Fruit fly (Drosophila melanogaster) whole organism, wandering third instar larva: ENCODE results near the gene CG43218.

ENCODE experiments used
- Abd-B ChIP-seq: fragments of >200 bp; optimal IDR thresholded peaks from 2 replicates; lab custom pipeline; 2017; ENCODE audit warnings: missing biosample characterization, missing genetic modification characterization
- CG32264 ChIP-seq: fragments of 200-800 bp; sonication (Bioruptor generic); optimal IDR thresholded peaks from 2 replicates; lab custom pipeline; 2016; ENCODE audit warnings: missing biosample characterization, missing genetic modification characterization
- CG9705 ChIP-seq: fragments of 200-800 bp; sonication (Bioruptor generic); optimal IDR thresholded peaks from 2 replicates; lab custom pipeline; 2018; ENCODE audit warnings: missing biosample characterization, mild to moderate bottlenecking, missing genetic modification characterization
- CrebA ChIP-seq: fragments of 200-800 bp; sonication (Bioruptor generic); optimal IDR thresholded peaks from 2 replicates; lab custom pipeline; 2016; ENCODE audit warnings: missing biosample characterization, mild to moderate bottlenecking, missing genetic modification characterization, borderline replicate concordance
- Dfd ChIP-seq: fragments of >200 bp; optimal IDR thresholded peaks from 2 replicates; lab custom pipeline; 2017; ENCODE audit warnings: missing biosample characterization, missing genetic modification characterization
- Dif ChIP-seq: fragments of 200-275, 200-300 bp; sonication (Bioruptor generic); optimal IDR thresholded peaks from 2 replicates; lab custom pipeline; 2018; ENCODE audit warnings: missing biosample characterization, missing genetic modification characterization; ENCODE audit not compliant: partially characterized antibody
- GATAd ChIP-seq: sonication (Bioruptor generic); optimal IDR thresholded peaks from 2 replicates; lab custom pipeline; 2016; ENCODE audit warnings: missing biosample characterization, missing genetic modification characterization
- HLH106 ChIP-seq: fragments of 200-800 bp; optimal IDR thresholded peaks from 3 replicates; lab custom pipeline; 2019; ENCODE audit warnings: missing biosample characterization, mild to moderate bottlenecking, missing genetic modification characterization, moderate library complexity
- Hnf4 ChIP-seq: fragments of 200-800 bp; sonication (Bioruptor generic); optimal IDR thresholded peaks from 2 replicates; lab custom pipeline; 2016; ENCODE audit warnings: missing biosample characterization, mild to moderate bottlenecking, missing genetic modification characterization
- Hr78 ChIP-seq: fragments of >200 bp; optimal IDR thresholded peaks from 2 replicates; lab custom pipeline; 2017; ENCODE audit warnings: missing biosample characterization, missing genetic modification characterization
- Hr83 ChIP-seq: fragments of 200-300 bp; sonication (Bioruptor generic); optimal IDR thresholded peaks from 2 replicates; lab custom pipeline; 2016; ENCODE audit warnings: missing biosample characterization, mild to moderate bottlenecking, missing genetic modification characterization, moderate library complexity; ENCODE audit not compliant: poor library complexity, severe bottlenecking
- Jra ChIP-seq: sonication (Bioruptor generic); optimal IDR thresholded peaks from 2 replicates; lab custom pipeline; 2016; ENCODE audit warnings: missing biosample characterization, missing genetic modification characterization
- Mio ChIP-seq: sonication (Bioruptor generic); optimal IDR thresholded peaks from 2 replicates; lab custom pipeline; 2016; ENCODE audit warnings: missing biosample characterization, missing genetic modification characterization
- Myc ChIP-seq: fragments of >200 bp; optimal IDR thresholded peaks from 2 replicates; lab custom pipeline; 2017
- N ChIP-seq: fragments of >200 bp; optimal IDR thresholded peaks from 2 replicates; lab custom pipeline; 2018; ENCODE audit warnings: missing biosample characterization, missing external identifiers, missing genetic modification characterization
- OdsH ChIP-seq: fragments of 200-800 bp; sonication (Bioruptor generic); optimal IDR thresholded peaks from 2 replicates; lab custom pipeline; 2016; ENCODE audit warnings: missing biosample characterization, mild to moderate bottlenecking, missing genetic modification characterization
- Rel ChIP-seq, 2 experiments: fragments of 200-800 bp; sonication (Bioruptor generic) in 1 of 2; optimal IDR thresholded peaks; 2 replicates in 1 of 2; 3 replicates in 1 of 2; lab custom pipeline; 2016 to 2019; ENCODE audit warnings: mild to moderate bottlenecking in 2 of 2, missing biosample characterization in 2 of 2, missing genetic modification characterization in 2 of 2, moderate library complexity in 1 of 2
- Sp1 ChIP-seq: fragments of 200-800 bp; sonication (Bioruptor generic); optimal IDR thresholded peaks from 3 replicates; lab custom pipeline; 2019; ENCODE audit warnings: missing biosample characterization, mild to moderate bottlenecking, missing genetic modification characterization, moderate library complexity
- Vsx2 ChIP-seq: fragments of 200-300, 225-300 bp; sonication (Bioruptor generic); optimal IDR thresholded peaks from 2 replicates; lab custom pipeline; 2018; ENCODE audit warnings: missing biosample characterization, missing genetic modification characterization; ENCODE audit not compliant: partially characterized antibody
- br ChIP-seq: fragments of 200-800 bp; sonication (Bioruptor generic); optimal IDR thresholded peaks from 2 replicates; lab custom pipeline; 2016; ENCODE audit warnings: missing biosample characterization, missing genetic modification characterization
- brk ChIP-seq: fragments of 200-800 bp; sonication (Bioruptor generic); optimal IDR thresholded peaks from 2 replicates; lab custom pipeline; 2016; ENCODE audit warnings: missing biosample characterization, mild to moderate bottlenecking, missing genetic modification characterization
- dl ChIP-seq, 2 experiments: fragments of 175-275, 200-275 bp in 1 of 2; fragments of 200-275 bp in 1 of 2; sonication (Bioruptor generic); optimal IDR thresholded peaks; lab custom pipeline; 2018; ENCODE audit warnings: mild to moderate bottlenecking in 2 of 2, missing biosample characterization in 2 of 2, missing genetic modification characterization in 2 of 2, moderate library complexity in 2 of 2; ENCODE audit not compliant: partially characterized antibody in 2 of 2, insufficient read depth in 1 of 2
- dmrt93B ChIP-seq: fragments of 200-800 bp; sonication (Bioruptor generic); optimal IDR thresholded peaks from 2 replicates; lab custom pipeline; 2018; ENCODE audit warnings: missing biosample characterization, mild to moderate bottlenecking, missing genetic modification characterization
- dsf ChIP-seq: sonication (Bioruptor generic); optimal IDR thresholded peaks from 2 replicates; lab custom pipeline; 2016; ENCODE audit warnings: missing biosample characterization, missing genetic modification characterization, borderline replicate concordance
- ey ChIP-seq: fragments of 200-800 bp; sonication (Bioruptor generic); optimal IDR thresholded peaks from 2 replicates; lab custom pipeline; 2016; ENCODE audit warnings: missing biosample characterization, missing genetic modification characterization
- foxo ChIP-seq, 2 experiments: fragments of 200-800 bp; sonication (Bioruptor generic); optimal IDR thresholded peaks; 2 replicates in 1 of 2; 3 replicates in 1 of 2; lab custom pipeline; 2016 to 2017; ENCODE audit warnings: missing biosample characterization in 2 of 2, missing genetic modification characterization in 2 of 2
- fru ChIP-seq: fragments of 200-800 bp; sonication (Bioruptor generic); optimal IDR thresholded peaks from 3 replicates; lab custom pipeline; 2016; ENCODE audit warnings: missing biosample characterization, mild to moderate bottlenecking, missing genetic modification characterization
- h ChIP-seq: fragments of 200-800 bp; sonication (Bioruptor generic); optimal IDR thresholded peaks from 3 replicates; lab custom pipeline; 2016; ENCODE audit warnings: missing biosample characterization, mild to moderate bottlenecking, missing genetic modification characterization
- jim ChIP-seq: fragments of 175-275, 200-325 bp; sonication (Bioruptor generic); optimal IDR thresholded peaks from 2 replicates; lab custom pipeline; 2016; ENCODE audit warnings: missing biosample characterization, mild to moderate bottlenecking, missing genetic modification characterization
- lola ChIP-seq: fragments of >200 bp; optimal IDR thresholded peaks from 2 replicates; lab custom pipeline; 2017; ENCODE audit warnings: missing biosample characterization, missing genetic modification characterization
- pan ChIP-seq: fragments of >200 bp; optimal IDR thresholded peaks from 2 replicates; lab custom pipeline; 2017
- psq ChIP-seq: fragments of 200-800 bp; sonication (Bioruptor generic); optimal IDR thresholded peaks from 3 replicates; lab custom pipeline; 2017; ENCODE audit warnings: missing biosample characterization, mild to moderate bottlenecking, missing genetic modification characterization, moderate library complexity
- rgr ChIP-seq: fragments of 200-800 bp; sonication (Bioruptor generic); optimal IDR thresholded peaks from 3 replicates; lab custom pipeline; 2016; ENCODE audit warnings: missing biosample characterization, mild to moderate bottlenecking, missing genetic modification characterization
- sage ChIP-seq: fragments of 200-800 bp; sonication (Bioruptor generic); optimal IDR thresholded peaks from 2 replicates; lab custom pipeline; 2016; ENCODE audit warnings: missing biosample characterization, mild to moderate bottlenecking, missing genetic modification characterization
- sv ChIP-seq: fragments of 200-800 bp; sonication (Bioruptor generic); optimal IDR thresholded peaks from 3 replicates; lab custom pipeline; 2016; ENCODE audit warnings: missing biosample characterization, missing genetic modification characterization
- tai ChIP-seq: sonication (Bioruptor generic); optimal IDR thresholded peaks from 2 replicates; lab custom pipeline; 2016; ENCODE audit warnings: missing biosample characterization, missing genetic modification characterization
- usp ChIP-seq: fragments of >200 bp; optimal IDR thresholded peaks from 2 replicates; lab custom pipeline; 2017; ENCODE audit warnings: missing biosample characterization, missing genetic modification characterization
- woc ChIP-seq: sonication (Bioruptor generic); optimal IDR thresholded peaks from 2 replicates; lab custom pipeline; 2016; ENCODE audit warnings: missing biosample characterization, mild to moderate bottlenecking, missing genetic modification characterization

CG43218 gene

DNA sequence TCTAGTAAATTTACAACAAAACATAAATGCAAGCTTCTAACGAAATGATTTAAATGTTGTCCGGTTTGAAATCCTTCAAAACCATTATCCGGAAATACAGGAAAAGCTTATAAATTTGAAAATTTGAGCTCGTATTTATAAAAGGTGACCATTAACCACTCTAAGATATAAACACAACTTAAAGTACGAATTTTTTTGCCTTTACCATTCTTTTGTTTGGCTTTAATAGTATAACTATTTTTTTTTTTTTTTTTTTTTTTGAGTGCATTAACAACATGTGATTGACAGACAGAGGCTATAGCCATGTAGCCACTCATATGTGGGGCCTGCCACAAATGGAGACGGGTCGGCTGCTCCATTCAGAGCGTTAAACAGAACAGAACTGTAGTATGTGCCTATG lies 14.4 kb upstream of the CG43218 start:
- TF ChIP-seq OdsH (GFP tag; lab: Kevin White, UChicago): no peak

DNA sequence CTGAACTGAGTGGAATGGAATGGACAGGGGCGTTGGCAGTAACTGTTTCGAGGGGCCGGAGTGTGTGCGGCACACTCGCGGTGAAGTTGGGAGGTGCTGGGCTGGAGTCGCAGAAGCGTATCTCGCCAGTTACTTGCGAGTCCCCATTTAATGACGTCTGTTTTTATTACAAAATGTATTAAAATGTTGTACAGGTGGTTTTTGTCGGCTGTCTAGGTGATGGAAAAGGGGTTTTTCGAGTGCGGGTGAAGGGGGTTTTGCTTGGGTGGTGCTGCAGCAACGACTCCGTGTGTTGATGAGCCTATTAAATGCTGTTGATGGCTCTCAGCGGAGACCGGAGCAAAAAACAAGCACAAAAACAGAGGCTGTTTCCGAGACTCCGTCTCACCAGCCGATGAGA lies 6.4 kb upstream of the CG43218 start:
- TF ChIP-seq pan (no peak), Myc (no peak), br (peak; percentile 64), CG9705 (GFP tag; lab: Kevin White, UChicago) (no peak), Rel (GFP tag; optimal IDR thresholded peaks at IDR 0.05; lab: Kevin White, UChicago) (no peak), Rel (tag; optimal IDR thresholded peaks at IDR 0.05; lab: Kevin White, UChicago) (no peak), usp (no peak), foxo (GFP tag; optimal IDR thresholded peaks at IDR 0.05; lab: Kevin White, UChicago) (peak in 1 of 2 experiments; percentile 57), dmrt93B (GFP tag; lab: Kevin White, UChicago) (peak; percentile 10), Sp1 (GFP tag; lab: Kevin White, UChicago) (peak; percentile 24), h (peak; percentile 61), brk (GFP tag; lab: Kevin White, UChicago) (no peak), Hnf4 (GFP tag; lab: Kevin White, UChicago) (peak; percentile 21), CG32264 (GFP tag; lab: Kevin White, UChicago) (no peak), Dfd (GFP tag; lab: Kevin White, UChicago) (no peak), Hr78 (GFP tag; lab: Kevin White, UChicago) (no peak), tai (GFP tag; lab: Kevin White, UChicago) (no peak), Hr83 (GFP tag; lab: Kevin White, UChicago) (no peak), CrebA (GFP tag; lab: Kevin White, UChicago) (no peak), dl (GFP tag; optimal IDR thresholded peaks at IDR 0.05; lab: Kevin White, UChicago; ENCODE audit: insufficient read depth in 1 of 2, partially characterized antibody in 2 of 2) (no peak), Dif (GFP tag; lab: Kevin White, UChicago) (no peak), GATAd (GFP tag; lab: Kevin White, UChicago) (no peak), fru (GFP tag; lab: Kevin White, UChicago) (peak; percentile 70), Vsx2 (GFP tag; lab: Kevin White, UChicago) (no peak), N (GFP tag; lab: Kevin White, UChicago) (no peak), HLH106 (peak; percentile 37), rgr (peak; percentile 51), Jra (GFP tag; lab: Kevin White, UChicago) (no peak), sv (GFP tag; lab: Kevin White, UChicago) (no peak), dsf (GFP tag; lab: Kevin White, UChicago) (no peak), sage (no peak), lola (GFP tag; lab: Kevin White, UChicago) (no peak), OdsH (GFP tag; lab: Kevin White, UChicago) (peak; percentile 40), psq (peak; percentile 33), Abd-B (GFP tag; lab: Kevin White, UChicago) (no peak), Mio (GFP tag; lab: Kevin White, UChicago) (no peak), ey (peak; percentile 49), woc (GFP tag; lab: Kevin White, UChicago) (peak; percentile 41), jim (GFP tag; lab: Kevin White, UChicago) (no peak)

DNA sequence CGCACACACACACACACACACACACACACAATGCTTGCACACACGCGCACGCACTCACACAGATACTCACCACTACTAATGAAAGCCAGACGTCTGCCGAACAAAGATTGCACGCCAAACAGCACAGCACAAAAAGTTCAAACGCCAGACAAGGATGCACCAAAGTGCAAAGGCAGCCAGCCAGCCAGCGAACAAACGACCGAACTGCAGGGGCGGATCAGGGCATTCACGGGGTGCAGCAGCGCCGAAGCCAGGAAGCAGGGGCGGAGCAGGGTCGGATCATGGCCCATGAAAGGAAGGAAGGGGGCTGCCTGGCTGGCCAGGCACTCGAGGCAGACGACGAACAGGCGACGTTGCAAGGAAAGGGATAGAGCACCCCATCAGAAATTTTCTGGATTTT lies 5.3 kb upstream of the CG43218 start:
- peak; percentile 24 for TF ChIP-seq Rel (GFP tag; optimal IDR thresholded peaks at IDR 0.05; lab: Kevin White, UChicago)
- no peak for TF ChIP-seq Rel (tag; optimal IDR thresholded peaks at IDR 0.05; lab: Kevin White, UChicago)
- TF ChIP-seq foxo (GFP tag; optimal IDR thresholded peaks at IDR 0.05; lab: Kevin White, UChicago): no peak
- TF ChIP-seq OdsH (GFP tag; lab: Kevin White, UChicago): no peak
- TF ChIP-seq Hnf4 (GFP tag; lab: Kevin White, UChicago): peak; percentile 44
- no peak for TF ChIP-seq dmrt93B (GFP tag; lab: Kevin White, UChicago)
- TF ChIP-seq Dfd (GFP tag; lab: Kevin White, UChicago): peak; percentile 47
- no peak for TF ChIP-seq CG32264 (GFP tag; lab: Kevin White, UChicago)
- TF ChIP-seq woc (GFP tag; lab: Kevin White, UChicago): peak; percentile 77
- no peak for TF ChIP-seq sv (GFP tag; lab: Kevin White, UChicago)
- TF ChIP-seq HLH106: no peak
- peak; percentile 88 for TF ChIP-seq Dif (GFP tag; lab: Kevin White, UChicago)
- TF ChIP-seq fru (GFP tag; lab: Kevin White, UChicago): peak; percentile 19
- TF ChIP-seq Jra (GFP tag; lab: Kevin White, UChicago): no peak
- TF ChIP-seq psq: peak; percentile 12
- TF ChIP-seq Vsx2 (GFP tag; lab: Kevin White, UChicago): peak; percentile 31
- TF ChIP-seq dl (GFP tag; optimal IDR thresholded peaks at IDR 0.05; lab: Kevin White, UChicago; ENCODE audit: insufficient read depth in 1 of 2, partially characterized antibody in 2 of 2): peak in 1 of 2 experiments; percentile 43
- TF ChIP-seq CG9705 (GFP tag; lab: Kevin White, UChicago): peak; percentile 10
- TF ChIP-seq br: peak; percentile 57
- TF ChIP-seq jim (GFP tag; lab: Kevin White, UChicago): peak; percentile 5
- TF ChIP-seq Mio (GFP tag; lab: Kevin White, UChicago): no peak
- no peak for TF ChIP-seq sage
